Fruit fly (Drosophila melanogaster): ENCODE data around the gene CG46320.

CG46320 gene

dm6 chr3L:5789663-5790062 lies 125.7 kb downstream of the CG46320 start (continued):
- TF ChIP-seq CG11696 (GFP tag; IDR thresholded peaks at IDR 0.05), result no peak
- TF ChIP-seq dmrt99B (tag; optimal IDR thresholded peaks at IDR 0.05), result no peak
- TF ChIP-seq CG10979 (tag; optimal IDR thresholded peaks at IDR 0.05), result peak; percentile 16
- TF ChIP-seq CG34376 (GFP tag; optimal IDR thresholded peaks at IDR 0.05), result no peak
- no peak for TF ChIP-seq CG4424 (GFP tag; optimal IDR thresholded peaks at IDR 0.05)
- TF ChIP-seq Lpt (GFP tag; optimal IDR thresholded peaks at IDR 0.05), result no peak
- no peak for TF ChIP-seq croc (GFP tag; conservative IDR thresholded peaks at IDR 0.05)
- TF ChIP-seq Bgb (GFP tag; IDR thresholded peaks at IDR 0.05; ENCODE audit: partially characterized antibody), result no peak
- no peak for TF ChIP-seq MTF-1 (GFP tag; optimal IDR thresholded peaks at IDR 0.05; ENCODE audit: borderline replicate concordance)
- no peak for TF ChIP-seq ken (GFP tag; IDR thresholded peaks at IDR 0.05)
- TF ChIP-seq Hand (GFP tag; optimal IDR thresholded peaks at IDR 0.05), result no peak
- no peak for TF ChIP-seq ara (GFP tag; IDR thresholded peaks at IDR 0.05)
- peak in 1 of 2 experiments; percentile 37 for TF ChIP-seq bsh (GFP tag; optimal IDR thresholded peaks at IDR 0.05)
- TF ChIP-seq CG5953 (GFP tag; IDR thresholded peaks at IDR 0.05), result no peak
- TF ChIP-seq chn (GFP tag; optimal IDR thresholded peaks at IDR 0.05), result no peak
- no peak for TF ChIP-seq CG10274 (GFP tag; optimal IDR thresholded peaks at IDR 0.05)
- TF ChIP-seq ham (GFP tag; IDR thresholded peaks at IDR 0.05), result no peak
- TF ChIP-seq dmrt11E (tag; optimal IDR thresholded peaks at IDR 0.05), result no peak
- TF ChIP-seq CG15073 (GFP tag; optimal IDR thresholded peaks at IDR 0.05), result no peak
- TF ChIP-seq CG14050 (GFP tag; IDR thresholded peaks at IDR 0.05), result no peak
- peak; percentile 10 for TF ChIP-seq maf-S (GFP tag; optimal IDR thresholded peaks at IDR 0.05)
- no peak for TF ChIP-seq Asciz (GFP tag; optimal IDR thresholded peaks at IDR 0.05)
- TF ChIP-seq CG18011 (GFP tag; optimal IDR thresholded peaks at IDR 0.05), result peak; percentile 8
- no peak for TF ChIP-seq CG9609 (GFP tag; optimal IDR thresholded peaks at IDR 0.05)
- no peak for TF ChIP-seq dati (GFP tag; IDR thresholded peaks at IDR 0.05)
- TF ChIP-seq corto (GFP tag; optimal IDR thresholded peaks at IDR 0.05), result no peak
- no peak for TF ChIP-seq ftz-f1 (GFP tag; optimal IDR thresholded peaks at IDR 0.05)
- TF ChIP-seq CG17802 (tag; optimal IDR thresholded peaks at IDR 0.05), result no peak
- no peak for TF ChIP-seq Usf (GFP tag; optimal IDR thresholded peaks at IDR 0.05)
- peak; percentile 38 for TF ChIP-seq Xbp1 (GFP tag; optimal IDR thresholded peaks at IDR 0.05)
- TF ChIP-seq E2f2 (GFP tag; IDR thresholded peaks at IDR 0.05), result peak; percentile 95
- TF ChIP-seq prd (optimal IDR thresholded peaks at IDR 0.05), result no peak
- TF ChIP-seq prd (GFP tag; IDR thresholded peaks at IDR 0.05), result no peak
- TF ChIP-seq Blimp-1 (GFP tag; optimal IDR thresholded peaks at IDR 0.05), result no peak
- TF ChIP-seq fu2 (GFP tag; optimal IDR thresholded peaks at IDR 0.05), result no peak
- no peak for TF ChIP-seq CG16815 (GFP tag; optimal IDR thresholded peaks at IDR 0.05)
- TF ChIP-seq unc-4 (GFP tag; IDR thresholded peaks at IDR 0.05; ENCODE audit: partially characterized antibody), result 0 out of 2 replicates have a peak, but pooled peaks have one; percentile 26
- TF ChIP-seq CG7372 (GFP tag; IDR thresholded peaks at IDR 0.05), result no peak
- TF ChIP-seq CoRest (tag; optimal IDR thresholded peaks at IDR 0.05), result no peak
- TF ChIP-seq CG17361 (GFP tag; IDR thresholded peaks at IDR 0.05), result no peak
- no peak for TF ChIP-seq Kr (GFP tag; optimal IDR thresholded peaks at IDR 0.05)
- no peak for TF ChIP-seq CG18764 (GFP tag; optimal IDR thresholded peaks at IDR 0.05)
- peak; percentile 22 for TF ChIP-seq CG18262 (tag; optimal IDR thresholded peaks at IDR 0.05)
- TF ChIP-seq Dp (GFP tag; optimal IDR thresholded peaks at IDR 0.05), result peak; percentile 93
- TF ChIP-seq sima (GFP tag; optimal IDR thresholded peaks at IDR 0.05), result no peak
- TF ChIP-seq Ravus (GFP tag; IDR thresholded peaks at IDR 0.05), result no peak
- TF ChIP-seq dan (GFP tag; IDR thresholded peaks at IDR 0.05), result no peak
- peak; percentile 96 for TF ChIP-seq CG3995 (GFP tag; optimal IDR thresholded peaks at IDR 0.05)
- TF ChIP-seq knrl (GFP tag; IDR thresholded peaks at IDR 0.05; ENCODE audit: partially characterized antibody), result no peak
- peak; percentile 38; the same call in 1 of the 4 replicates for TF ChIP-seq Dll (GFP tag; IDR thresholded peaks at IDR 0.05; ENCODE audit: partially characterized antibody)
- no peak for TF ChIP-seq Dip2 (GFP tag; IDR thresholded peaks at IDR 0.05)
- TF ChIP-seq mam (GFP tag; optimal IDR thresholded peaks at IDR 0.05), result peak; percentile 39
